ENCODE assay signal across 1 fruit fly cellular context in genomic region chr3R:26238945-26239344, dm6.
TF ChIP-seq lines count a peak whose summit lies in the region.

No protein-coding gene starts in this region.

TF ChIP-seq in whole organism, embryonic, 481 proteins besides CTCF, POLR2A, EP300 and RAD21 (continued from another document and continues in another):
- TF ChIP-seq H2.0 (GFP tag; IDR thresholded peaks at IDR 0.05; lab: Robert Waterston, UW) = no peak
- peak; percentile 73 for TF ChIP-seq CG2678 (tag; optimal IDR thresholded peaks at IDR 0.05; lab: Kevin White, UChicago)
- no peak for TF ChIP-seq Sry-β (GFP tag; optimal IDR thresholded peaks at IDR 0.05; lab: Kevin White, UChicago)
- 0 out of 2 replicates have a peak, but pooled peaks have one; percentile 26 for TF ChIP-seq wdn (GFP tag; IDR thresholded peaks at IDR 0.05; lab: Robert Waterston, UW)
- no peak for TF ChIP-seq cad (GFP tag; optimal IDR thresholded peaks at IDR 0.05; lab: Kevin White, UChicago)
- no peak for TF ChIP-seq lola (GFP tag; optimal IDR thresholded peaks at IDR 0.05; lab: Kevin White, UChicago)
- no peak for TF ChIP-seq ab (GFP tag; optimal IDR thresholded peaks at IDR 0.05; lab: Kevin White, UChicago)
- TF ChIP-seq Hr78 (GFP tag; optimal IDR thresholded peaks at IDR 0.05; lab: Kevin White, UChicago) = no peak
- TF ChIP-seq crc (GFP tag; optimal IDR thresholded peaks at IDR 0.05; lab: Kevin White, UChicago) = peak; percentile 41
- no peak for TF ChIP-seq CG33557 (GFP tag; optimal IDR thresholded peaks at IDR 0.05; lab: Kevin White, UChicago)
- TF ChIP-seq CG7786 (GFP tag; optimal IDR thresholded peaks at IDR 0.05; lab: Kevin White, UChicago) = peak; percentile 29
- TF ChIP-seq Vsx1 (GFP tag; optimal IDR thresholded peaks at IDR 0.05; lab: Kevin White, UChicago) = peak; percentile 16
- TF ChIP-seq CG18599 (GFP tag; optimal IDR thresholded peaks at IDR 0.05; lab: Kevin White, UChicago) = peak; percentile 79
- no peak for TF ChIP-seq CG6175 (GFP tag; IDR thresholded peaks at IDR 0.05; lab: Robert Waterston, UW)
- peak in 1 of 2 experiments; percentile 43 for TF ChIP-seq bsh (GFP tag; optimal IDR thresholded peaks at IDR 0.05; lab: Kevin White, UChicago)
- peak; percentile 32; the same call in 1 of the 3 replicates for TF ChIP-seq gce (GFP tag; IDR thresholded peaks at IDR 0.05; lab: Robert Waterston, UW)
- no peak for TF ChIP-seq CG17829 (tag; optimal IDR thresholded peaks at IDR 0.05; lab: Kevin White, UChicago)
- peak; percentile 51 for TF ChIP-seq Side (GFP tag; optimal IDR thresholded peaks at IDR 0.05; lab: Kevin White, UChicago)
- TF ChIP-seq CG31365 (tag; optimal IDR thresholded peaks at IDR 0.05; lab: Kevin White, UChicago) = no peak
- no peak for TF ChIP-seq sim (GFP tag; IDR thresholded peaks at IDR 0.05; lab: Robert Waterston, UW)
- TF ChIP-seq fu2 (GFP tag; optimal IDR thresholded peaks at IDR 0.05; lab: Kevin White, UChicago) = no peak
- TF ChIP-seq CG12071 (GFP tag; optimal IDR thresholded peaks at IDR 0.05; lab: Kevin White, UChicago) = peak; percentile 68
- TF ChIP-seq Hsf (GFP tag; optimal IDR thresholded peaks at IDR 0.05; lab: Kevin White, UChicago) = no peak
- TF ChIP-seq CG3838 (GFP tag; optimal IDR thresholded peaks at IDR 0.05; lab: Kevin White, UChicago) = peak; percentile 18
- no peak for TF ChIP-seq cas (GFP tag; IDR thresholded peaks at IDR 0.05; lab: Robert Waterston, UW)
- no peak for TF ChIP-seq esg (GFP tag; conservative IDR thresholded peaks at IDR 0.05; lab: Robert Waterston, UW)
- TF ChIP-seq Rfx (GFP tag; IDR thresholded peaks at IDR 0.05; lab: Robert Waterston, UW) = peak; percentile 59
- no peak for TF ChIP-seq ftz-f1 (GFP tag; optimal IDR thresholded peaks at IDR 0.05; lab: Kevin White, UChicago)
- peak; percentile 17 for TF ChIP-seq CG3163 (GFP tag; optimal IDR thresholded peaks at IDR 0.05; lab: Kevin White, UChicago)
- peak; percentile 36 for TF ChIP-seq her (GFP tag; optimal IDR thresholded peaks at IDR 0.05; lab: Kevin White, UChicago)
- TF ChIP-seq nau (GFP tag; optimal IDR thresholded peaks at IDR 0.05; lab: Kevin White, UChicago) = peak; percentile 68
- peak; percentile 13 for TF ChIP-seq CG13424 (tag; optimal IDR thresholded peaks at IDR 0.05; lab: Kevin White, UChicago)
- TF ChIP-seq CG10543 (GFP tag; optimal IDR thresholded peaks at IDR 0.05; lab: Kevin White, UChicago) = peak; percentile 66
- TF ChIP-seq Xrp1 (GFP tag; IDR thresholded peaks at IDR 0.05; lab: Robert Waterston, UW) = peak; percentile 53
- TF ChIP-seq bowl (GFP tag; IDR thresholded peaks at IDR 0.05; lab: Robert Waterston, UW) = no peak
- no peak for TF ChIP-seq CG18262 (tag; optimal IDR thresholded peaks at IDR 0.05; lab: Kevin White, UChicago)
- TF ChIP-seq dimm (GFP tag; IDR thresholded peaks at IDR 0.05; lab: Robert Waterston, UW) = 0 out of 2 replicates have a peak, but pooled peaks have one; percentile 36
- no peak for TF ChIP-seq so (GFP tag; IDR thresholded peaks at IDR 0.05; lab: Robert Waterston, UW)
- TF ChIP-seq CG2712 (tag; optimal IDR thresholded peaks at IDR 0.05; lab: Kevin White, UChicago) = no peak
- TF ChIP-seq row (GFP tag; IDR thresholded peaks at IDR 0.05; lab: Robert Waterston, UW) = no peak
- TF ChIP-seq ERR (GFP tag; optimal IDR thresholded peaks at IDR 0.05; lab: Kevin White, UChicago) = peak; percentile 4
- TF ChIP-seq Dfd (GFP tag; optimal IDR thresholded peaks at IDR 0.05; lab: Kevin White, UChicago) = no peak
- TF ChIP-seq CG14965 (GFP tag; optimal IDR thresholded peaks at IDR 0.05; lab: Kevin White, UChicago; ENCODE audit: borderline replicate concordance) = no peak
- no peak for TF ChIP-seq CG30020 (tag; optimal IDR thresholded peaks at IDR 0.05; lab: Kevin White, UChicago)
- no peak for TF ChIP-seq abd-A (tag; optimal IDR thresholded peaks at IDR 0.05; lab: Kevin White, UChicago)
- no peak for TF ChIP-seq Sin3A (optimal IDR thresholded peaks at IDR 0.05; lab: Kevin White, UChicago)
- TF ChIP-seq CG18619 (GFP tag; optimal IDR thresholded peaks at IDR 0.05; lab: Kevin White, UChicago) = peak; percentile 67
- no peak for TF ChIP-seq phol (tag; optimal IDR thresholded peaks at IDR 0.05; lab: Kevin White, UChicago)
- TF ChIP-seq H15 (GFP tag; IDR thresholded peaks at IDR 0.05; lab: Robert Waterston, UW) = no peak
- no peak for TF ChIP-seq chm (GFP tag; IDR thresholded peaks at IDR 0.05; lab: Robert Waterston, UW)
- no peak for TF ChIP-seq wor (GFP tag; IDR thresholded peaks at IDR 0.05; lab: Robert Waterston, UW)
- TF ChIP-seq Blimp-1 (GFP tag; optimal IDR thresholded peaks at IDR 0.05; lab: Kevin White, UChicago) = peak; percentile 41
- TF ChIP-seq CG8290 (GFP tag; optimal IDR thresholded peaks at IDR 0.05; lab: Kevin White, UChicago) = no peak
- peak in 1 of 2 experiments; percentile 89 for TF ChIP-seq CG8290 (tag; optimal IDR thresholded peaks at IDR 0.05; lab: Kevin White, UChicago)
- TF ChIP-seq CG4328 (GFP tag; optimal IDR thresholded peaks at IDR 0.05; lab: Kevin White, UChicago) = peak; percentile 49
- TF ChIP-seq Antp (GFP tag; optimal IDR thresholded peaks at IDR 0.05; lab: Kevin White, UChicago) = no peak
- peak; percentile 27 for TF ChIP-seq CG1792 (GFP tag; optimal IDR thresholded peaks at IDR 0.05; lab: Kevin White, UChicago)
- no peak for TF ChIP-seq CG1602 (GFP tag; optimal IDR thresholded peaks at IDR 0.05; lab: Kevin White, UChicago)
- no peak for TF ChIP-seq D19A (tag; optimal IDR thresholded peaks at IDR 0.05; lab: Kevin White, UChicago)
- TF ChIP-seq CG10462 (GFP tag; optimal IDR thresholded peaks at IDR 0.05; lab: Kevin White, UChicago) = no peak
- TF ChIP-seq ap (GFP tag; IDR thresholded peaks at IDR 0.05; lab: Robert Waterston, UW) = 0 out of 2 replicates have a peak, but pooled peaks have one; percentile 6
- TF ChIP-seq slp2 (GFP tag; optimal IDR thresholded peaks at IDR 0.05; lab: Kevin White, UChicago) = no peak
- TF ChIP-seq Ets65A (GFP tag; lab: Kevin White, UChicago) = peak; percentile 9
- peak; percentile 32; the same call in 1 of the 3 replicates for TF ChIP-seq tgo (GFP tag; IDR thresholded peaks at IDR 0.05; lab: Robert Waterston, UW)
- no peak for TF ChIP-seq CG16813 (GFP tag; IDR thresholded peaks at IDR 0.05; lab: Robert Waterston, UW; ENCODE audit: partially characterized antibody)
- TF ChIP-seq CG1233 (GFP tag; optimal IDR thresholded peaks at IDR 0.05; lab: Kevin White, UChicago) = peak; percentile 59
- TF ChIP-seq B-H1 (GFP tag; IDR thresholded peaks at IDR 0.05; lab: Robert Waterston, UW) = no peak; the same call in 2 of the 3 replicates
- peak; percentile 23 to 28 for TF ChIP-seq Pdp1 (GFP tag; optimal IDR thresholded peaks at IDR 0.05; lab: Kevin White, UChicago)
- TF ChIP-seq CG32532 (GFP tag; IDR thresholded peaks at IDR 0.05; lab: Robert Waterston, UW) = peak; percentile 38; the same call in 1 of the 2 replicates
- TF ChIP-seq CG9215 (GFP tag; IDR thresholded peaks at IDR 0.05; lab: Robert Waterston, UW) = no peak
- no peak for TF ChIP-seq CG11560 (tag; IDR thresholded peaks at IDR 0.05; lab: Robert Waterston, UW)
- no peak for TF ChIP-seq CG14050 (GFP tag; IDR thresholded peaks at IDR 0.05; lab: Robert Waterston, UW)
- no peak for TF ChIP-seq usp (GFP tag; optimal IDR thresholded peaks at IDR 0.05; lab: Kevin White, UChicago)
- peak; percentile 56 for TF ChIP-seq CG33213 (GFP tag; optimal IDR thresholded peaks at IDR 0.05; lab: Kevin White, UChicago)
- TF ChIP-seq NC2α (GFP tag; optimal IDR thresholded peaks at IDR 0.05; lab: Kevin White, UChicago) = no peak
- TF ChIP-seq HmgZ (tag; optimal IDR thresholded peaks at IDR 0.05; lab: Kevin White, UChicago) = peak; percentile 38
- no peak for TF ChIP-seq CG3065 (GFP tag; optimal IDR thresholded peaks at IDR 0.05; lab: Kevin White, UChicago)
- TF ChIP-seq CG30403 (GFP tag; optimal IDR thresholded peaks at IDR 0.05; lab: Kevin White, UChicago) = no peak
- TF ChIP-seq hkb (optimal IDR thresholded peaks at IDR 0.05; lab: Kevin White, UChicago) = no peak
- peak; percentile 68 for TF ChIP-seq hkb (GFP tag; IDR thresholded peaks at IDR 0.05; lab: Robert Waterston, UW)
- peak; percentile 60 for TF ChIP-seq E2f1 (GFP tag; IDR thresholded peaks at IDR 0.05; lab: Robert Waterston, UW)
- peak; percentile 29 for TF ChIP-seq CG12219 (GFP tag; optimal IDR thresholded peaks at IDR 0.05; lab: Kevin White, UChicago)
- no peak for TF ChIP-seq salm (tag; optimal IDR thresholded peaks at IDR 0.05; lab: Kevin White, UChicago)
- no peak for TF ChIP-seq stwl (tag; optimal IDR thresholded peaks at IDR 0.05; lab: Kevin White, UChicago)
- TF ChIP-seq Asciz (GFP tag; optimal IDR thresholded peaks at IDR 0.05; lab: Kevin White, UChicago) = peak; percentile 70
- no peak for TF ChIP-seq CG17186 (GFP tag; optimal IDR thresholded peaks at IDR 0.05; lab: Kevin White, UChicago)
- no peak; the same call in 1 of the 2 replicates for TF ChIP-seq Adf1 (GFP tag; IDR thresholded peaks at IDR 0.05; lab: Robert Waterston, UW)
- peak; percentile 23 for TF ChIP-seq D19B (GFP tag; optimal IDR thresholded peaks at IDR 0.05; lab: Kevin White, UChicago)
- TF ChIP-seq knrl (GFP tag; IDR thresholded peaks at IDR 0.05; lab: Robert Waterston, UW; ENCODE audit: partially characterized antibody) = no peak
- no peak for TF ChIP-seq crp (GFP tag; optimal IDR thresholded peaks at IDR 0.05; lab: Kevin White, UChicago)
- TF ChIP-seq zfh1 (GFP tag; IDR thresholded peaks at IDR 0.05; lab: Robert Waterston, UW) = 0 out of 3 replicates have a peak, but pooled peaks have one; percentile 41
- TF ChIP-seq Mad (GFP tag; optimal IDR thresholded peaks at IDR 0.05; lab: Kevin White, UChicago) = peak; percentile 10
- no peak for TF ChIP-seq Doc2 (GFP tag; IDR thresholded peaks at IDR 0.05; lab: Robert Waterston, UW)
- TF ChIP-seq Atf-2 (GFP tag; optimal IDR thresholded peaks at IDR 0.05; lab: Kevin White, UChicago) = no peak
- peak; percentile 60 for TF ChIP-seq gro (GFP tag; optimal IDR thresholded peaks at IDR 0.05; lab: Kevin White, UChicago)
- TF ChIP-seq CG11504 (tag; optimal IDR thresholded peaks at IDR 0.05; lab: Kevin White, UChicago) = peak; percentile 57
- TF ChIP-seq Optix (GFP tag; IDR thresholded peaks at IDR 0.05; lab: Robert Waterston, UW) = no peak
- TF ChIP-seq fd3F (GFP tag; optimal IDR thresholded peaks at IDR 0.05; lab: Kevin White, UChicago) = peak; percentile 48
- TF ChIP-seq NC2β (GFP tag; optimal IDR thresholded peaks at IDR 0.05; lab: Kevin White, UChicago) = no peak
- TF ChIP-seq CG15011 (GFP tag; optimal IDR thresholded peaks at IDR 0.05; lab: Kevin White, UChicago) = peak; percentile 67
- TF ChIP-seq CG8281 (tag; optimal IDR thresholded peaks at IDR 0.05; lab: Kevin White, UChicago) = no peak
- peak; percentile 12 for TF ChIP-seq Atf3 (GFP tag; optimal IDR thresholded peaks at IDR 0.05; lab: Kevin White, UChicago)
- TF ChIP-seq Jarid2 (GFP tag; optimal IDR thresholded peaks at IDR 0.05; lab: Kevin White, UChicago) = peak; percentile 39
- peak; percentile 7 for TF ChIP-seq kay (GFP tag; optimal IDR thresholded peaks at IDR 0.05; lab: Kevin White, UChicago)
- peak; percentile 18 for TF ChIP-seq tup (GFP tag; optimal IDR thresholded peaks at IDR 0.05; lab: Kevin White, UChicago)
- peak; percentile 30 for TF ChIP-seq ems (GFP tag; optimal IDR thresholded peaks at IDR 0.05; lab: Kevin White, UChicago)
- no peak for TF ChIP-seq disco-r (GFP tag; optimal IDR thresholded peaks at IDR 0.05; lab: Kevin White, UChicago)
- TF ChIP-seq gcm2 (GFP tag; optimal IDR thresholded peaks at IDR 0.05; lab: Kevin White, UChicago) = no peak
- TF ChIP-seq CG8924 (tag; optimal IDR thresholded peaks at IDR 0.05; lab: Kevin White, UChicago) = no peak
- peak; percentile 35 for TF ChIP-seq mam (GFP tag; optimal IDR thresholded peaks at IDR 0.05; lab: Kevin White, UChicago)
- 0 out of 2 replicates have a peak, but pooled peaks have one; percentile 37 for TF ChIP-seq CG16779 (GFP tag; IDR thresholded peaks at IDR 0.05; lab: Robert Waterston, UW)
- TF ChIP-seq maf-S (GFP tag; optimal IDR thresholded peaks at IDR 0.05; lab: Kevin White, UChicago) = peak; percentile 31
- TF ChIP-seq nerfin-1 (tag; optimal IDR thresholded peaks at IDR 0.05; lab: Kevin White, UChicago) = no peak
- TF ChIP-seq luna (GFP tag; optimal IDR thresholded peaks at IDR 0.05; lab: Kevin White, UChicago) = no peak
- TF ChIP-seq CG1024 (GFP tag; IDR thresholded peaks at IDR 0.05; lab: Robert Waterston, UW) = peak; percentile 52; the same call in 1 of the 2 replicates
- no peak for TF ChIP-seq CG12391 (tag; optimal IDR thresholded peaks at IDR 0.05; lab: Kevin White, UChicago)
- no peak for TF ChIP-seq gsb-n (tag; optimal IDR thresholded peaks at IDR 0.05; lab: Kevin White, UChicago)
- TF ChIP-seq CG10274 (GFP tag; optimal IDR thresholded peaks at IDR 0.05; lab: Kevin White, UChicago) = peak; percentile 4
- TF ChIP-seq Fer1 (GFP tag; optimal IDR thresholded peaks at IDR 0.05; lab: Kevin White, UChicago) = peak; percentile 74
- TF ChIP-seq tx (GFP tag; optimal IDR thresholded peaks at IDR 0.05; lab: Kevin White, UChicago) = no peak
- peak; percentile 40 for TF ChIP-seq CG6854 (GFP tag; optimal IDR thresholded peaks at IDR 0.05; lab: Kevin White, UChicago)
- TF ChIP-seq sisA (GFP tag; IDR thresholded peaks at IDR 0.05; lab: Robert Waterston, UW) = no peak
- TF ChIP-seq CG13296 (GFP tag; optimal IDR thresholded peaks at IDR 0.05; lab: Kevin White, UChicago) = peak; percentile 63
- peak; percentile 47 for TF ChIP-seq CG15269 (tag; optimal IDR thresholded peaks at IDR 0.05; lab: Kevin White, UChicago)
- TF ChIP-seq CG7839 (tag; optimal IDR thresholded peaks at IDR 0.05; lab: Kevin White, UChicago) = peak; percentile 3
- peak; percentile 47 for TF ChIP-seq CG9932 (GFP tag; IDR thresholded peaks at IDR 0.05; lab: Robert Waterston, UW)
- TF ChIP-seq CG8944 (GFP tag; optimal IDR thresholded peaks at IDR 0.05; lab: Kevin White, UChicago) = peak; percentile 3
- TF ChIP-seq Oli (tag; optimal IDR thresholded peaks at IDR 0.05; lab: Kevin White, UChicago) = peak; percentile 15
- peak; percentile 10 for TF ChIP-seq Sry-δ (GFP tag; optimal IDR thresholded peaks at IDR 0.05; lab: Kevin White, UChicago)
- no peak for TF ChIP-seq CG9437 (GFP tag; optimal IDR thresholded peaks at IDR 0.05; lab: Kevin White, UChicago)
- TF ChIP-seq lbe (GFP tag; optimal IDR thresholded peaks at IDR 0.05; lab: Kevin White, UChicago) = no peak
- TF ChIP-seq Drgx (GFP tag; IDR thresholded peaks at IDR 0.05; lab: Robert Waterston, UW) = no peak
- TF ChIP-seq bab2 (GFP tag; optimal IDR thresholded peaks at IDR 0.05; lab: Kevin White, UChicago) = peak; percentile 61
- no peak for TF ChIP-seq CG34224 (GFP tag; IDR thresholded peaks at IDR 0.05; lab: Robert Waterston, UW; ENCODE audit: partially characterized antibody)
- no peak for TF ChIP-seq ham (GFP tag; IDR thresholded peaks at IDR 0.05; lab: Robert Waterston, UW)
